Fruit fly (Drosophila melanogaster): ENCODE measurements around the gene CG15741.
A peak's percentile ranks its signal among the peaks of the same experiment; 100 is the strongest.

CG15741 gene

DNA sequence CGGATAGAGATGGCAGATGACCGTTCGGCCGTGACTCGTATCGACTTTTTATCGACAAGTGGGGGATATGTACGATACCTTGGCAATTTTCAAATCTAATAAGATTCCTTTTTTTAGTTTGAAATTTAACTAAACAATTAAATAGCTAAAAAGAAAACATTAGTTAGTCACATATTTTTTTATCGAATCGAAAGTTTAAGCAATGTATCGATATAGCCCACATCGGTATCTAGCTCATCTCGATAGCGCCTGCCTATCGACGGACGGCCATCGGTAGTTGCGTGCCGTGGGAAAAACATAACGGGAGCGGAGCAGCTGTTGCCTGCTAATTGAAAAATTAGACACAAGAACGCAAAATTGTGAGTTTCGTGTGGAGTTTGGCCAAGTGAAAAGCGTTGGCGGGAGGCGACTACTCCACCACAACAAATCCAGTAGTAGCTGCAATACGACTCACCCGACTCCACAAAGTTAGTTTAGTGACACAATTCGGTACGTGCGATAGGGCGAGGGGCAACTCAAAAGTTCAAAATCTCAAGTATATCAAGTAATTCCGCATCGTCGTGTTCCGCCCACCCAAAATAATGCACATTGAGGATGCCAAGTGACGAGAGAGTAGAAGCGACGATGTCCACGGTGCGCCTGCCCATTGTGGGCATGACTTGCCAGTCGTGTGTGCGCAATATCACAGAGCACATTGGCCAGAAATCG is 17.1 kb upstream of the CG15741 start, which contains the start of the genes CG10347 and ATP7:
TSS of gene CG10347 (minus strand) at position 174 of the 708 bp plus-strand sequence.
TSS of gene ATP7 (plus strand) at position 265 of the 708 bp plus-strand sequence.
- TF ChIP-seq Ets21C (GFP tag; optimal IDR thresholded peaks at IDR 0.05) (peak; percentile 7), CG11762 (GFP tag; optimal IDR thresholded peaks at IDR 0.05; ENCODE audit: insufficient read depth) (no peak), Smox (GFP tag; optimal IDR thresholded peaks at IDR 0.05) (peak; percentile 22), CG3919 (GFP tag; optimal IDR thresholded peaks at IDR 0.05) (peak; percentile 9), Met (GFP tag; optimal IDR thresholded peaks at IDR 0.05) (peak; percentile 38), OdsH (GFP tag; optimal IDR thresholded peaks at IDR 0.05) (peak; percentile 25), CG4318 (GFP tag; optimal IDR thresholded peaks at IDR 0.05) (no peak), cyc (GFP tag; optimal IDR thresholded peaks at IDR 0.05) (peak; percentile 7), CG11294 (GFP tag; IDR thresholded peaks at IDR 0.05) (no peak), CG10669 (GFP tag; optimal IDR thresholded peaks at IDR 0.05) (no peak), Eip78C (GFP tag) (peak; percentile 58), CG16779 (tag; optimal IDR thresholded peaks at IDR 0.05) (no peak), CG32006 (GFP tag; optimal IDR thresholded peaks at IDR 0.05) (no peak), CG3032 (tag; optimal IDR thresholded peaks at IDR 0.05) (peak; percentile 1), CG31627 (GFP tag; optimal IDR thresholded peaks at IDR 0.05) (peak; percentile 21), fkh (GFP tag; optimal IDR thresholded peaks at IDR 0.05) (peak; percentile 41), Eip93F (GFP tag; optimal IDR thresholded peaks at IDR 0.05) (no peak), fd59A (GFP tag; optimal IDR thresholded peaks at IDR 0.05) (no peak), spab (GFP tag; optimal IDR thresholded peaks at IDR 0.05) (no peak), Hr38 (GFP tag; optimal IDR thresholded peaks at IDR 0.05) (no peak), CG11902 (GFP tag; optimal IDR thresholded peaks at IDR 0.05) (no peak), dsx (GFP tag; optimal IDR thresholded peaks at IDR 0.05; ENCODE audit: poor library complexity, severe bottlenecking) (no peak), Lpt (GFP tag; optimal IDR thresholded peaks at IDR 0.05) (no peak), dac (GFP tag; optimal IDR thresholded peaks at IDR 0.05) (no peak), eg (GFP tag; IDR thresholded peaks at IDR 0.05) (peak; percentile 17; the same call in 1 of the 3 replicates), Hr39 (GFP tag; optimal IDR thresholded peaks at IDR 0.05) (peak; percentile 8), Gug (GFP tag; IDR thresholded peaks at IDR 0.05) (no peak), CG10631 (GFP tag; optimal IDR thresholded peaks at IDR 0.05) (peak; percentile 13), ss (GFP tag; optimal IDR thresholded peaks at IDR 0.05) (peak; percentile 25 to 57), CG9139 (GFP tag; optimal IDR thresholded peaks at IDR 0.05) (no peak), svp (GFP tag) (peak; percentile 67), Sox14 (GFP tag; optimal IDR thresholded peaks at IDR 0.05) (peak; percentile 30), CG6276 (GFP tag; optimal IDR thresholded peaks at IDR 0.05) (no peak), fd85E (GFP tag; optimal IDR thresholded peaks at IDR 0.05) (no peak), CG8119 (GFP tag; IDR thresholded peaks at IDR 0.05) (peak; percentile 17; the same call in 1 of the 3 replicates), vri (GFP tag; optimal IDR thresholded peaks at IDR 0.05) (peak; percentile 9), Blimp-1 (GFP tag; optimal IDR thresholded peaks at IDR 0.05) (no peak), CG15336 (GFP tag; IDR thresholded peaks at IDR 0.05) (peak; percentile 13; the same call in 1 of the 2 replicates), CG6854 (GFP tag; optimal IDR thresholded peaks at IDR 0.05) (peak; percentile 23), CG7368 (GFP tag; optimal IDR thresholded peaks at IDR 0.05) (no peak), CG6792 (GFP tag; optimal IDR thresholded peaks at IDR 0.05) (no peak), salr (GFP tag; optimal IDR thresholded peaks at IDR 0.05) (no peak), CG6163 (GFP tag; IDR thresholded peaks at IDR 0.05) (no peak), CG34406 (GFP tag; optimal IDR thresholded peaks at IDR 0.05) (no peak), CG8319 (GFP tag; optimal IDR thresholded peaks at IDR 0.05) (no peak), CG6808 (GFP tag; optimal IDR thresholded peaks at IDR 0.05) (no peak), esn (GFP tag; optimal IDR thresholded peaks at IDR 0.05) (peak; percentile 50), Ets96B (tag; optimal IDR thresholded peaks at IDR 0.05) (no peak), acj6 (GFP tag; optimal IDR thresholded peaks at IDR 0.05) (peak; percentile 7), Hr4 (GFP tag; optimal IDR thresholded peaks at IDR 0.05) (peak; percentile 15), CG8632 (GFP tag; optimal IDR thresholded peaks at IDR 0.05) (no peak)

Data from whole organism, prepupa.